Worm (Caenorhabditis elegans) whole organism, early embryonic: Measurements from ENCODE around the gene pgp-4.

ENCODE experiments used
- ama-1 ChIP-seq: fragments of 150-350 bp; optimal IDR thresholded peaks from 2 replicates; lab custom pipeline; 2014
- ceh-36 ChIP-seq: sonication (generic microtip); optimal IDR thresholded peaks from 2 replicates; lab custom pipeline; 2016; ENCODE audit warnings: missing genetic modification characterization, inconsistent platforms, missing compliant biosample characterization
- hnd-1 ChIP-seq: sonication (generic microtip); optimal IDR thresholded peaks from 2 replicates; lab custom pipeline; 2016; ENCODE audit warnings: missing genetic modification characterization, missing compliant biosample characterization
- pes-1 ChIP-seq: fragments of 200-800 bp; sonication (Bioruptor generic); IDR thresholded peaks from 2 replicates; pipeline ENCODE4 v1.3.6; 2022; ENCODE audit warnings: missing genetic modification reagents, missing genetic modification characterization, missing compliant biosample characterization

- TF ChIP-seq pes-1 (GFP tag; lab: Robert Waterston, UW) = no peak
- TF ChIP-seq hnd-1 = no peak
- no peak for TF ChIP-seq ama-1
- no peak for TF ChIP-seq ceh-36
These were observed 51.8 kb downstream of the pgp-4 start for ce11 chrX:11409457-11409856.
